Worm (Caenorhabditis elegans): ENCODE results near the gene srd-63.

DNA sequence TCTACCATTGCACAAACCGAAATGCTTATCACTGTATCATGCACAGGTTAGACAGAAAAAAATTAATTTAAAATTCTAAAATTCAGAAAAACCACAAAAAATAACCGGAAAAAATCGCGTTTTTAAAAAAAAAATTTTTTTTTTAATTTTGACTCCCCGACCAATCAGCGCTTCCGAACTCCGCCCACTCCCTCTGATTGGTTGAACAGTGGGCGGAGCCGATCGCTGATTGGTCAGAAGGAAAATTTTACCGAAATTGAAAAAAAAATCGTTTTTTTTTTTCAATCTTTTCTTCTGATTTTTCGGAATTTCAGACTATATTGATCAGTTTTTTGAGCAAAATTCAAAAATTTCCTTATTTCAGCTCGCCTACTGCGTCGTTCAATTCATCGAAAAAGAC, 32.3 kb downstream of the srd-63 start:
- TF ChIP-seq zag-1 (tag; optimal IDR thresholded peaks at IDR 0.05) (no peak), lin-15B (tag; optimal IDR thresholded peaks at IDR 0.05) (no peak), nhr-25 (tag; optimal IDR thresholded peaks at IDR 0.05) (no peak), fkh-10 (GFP tag; optimal IDR thresholded peaks at IDR 0.05) (no peak), pqm-1 (tag; optimal IDR thresholded peaks at IDR 0.05) (no peak), elt-3 (tag; optimal IDR thresholded peaks at IDR 0.05) (no peak), lin-39 (tag; optimal IDR thresholded peaks at IDR 0.05) (no peak), nhr-77 (tag; optimal IDR thresholded peaks at IDR 0.05) (no peak)
